Fruit fly (Drosophila melanogaster) whole organism, wandering third instar larva: ENCODE results near the gene mof.

Experiments used
- CG32264 ChIP-seq: fragments of 200-800 bp; sonication (Bioruptor generic); optimal IDR thresholded peaks from 2 replicates; lab custom pipeline; 2016; ENCODE audit warnings: missing biosample characterization, missing genetic modification characterization
- CrebA ChIP-seq: fragments of 200-800 bp; sonication (Bioruptor generic); optimal IDR thresholded peaks from 2 replicates; lab custom pipeline; 2016; ENCODE audit warnings: missing biosample characterization, mild to moderate bottlenecking, missing genetic modification characterization, borderline replicate concordance
- br ChIP-seq: fragments of 200-800 bp; sonication (Bioruptor generic); optimal IDR thresholded peaks from 2 replicates; lab custom pipeline; 2016; ENCODE audit warnings: missing biosample characterization, missing genetic modification characterization
- pan ChIP-seq: fragments of >200 bp; optimal IDR thresholded peaks from 2 replicates; lab custom pipeline; 2017
- psq ChIP-seq: fragments of 200-800 bp; sonication (Bioruptor generic); optimal IDR thresholded peaks from 3 replicates; lab custom pipeline; 2017; ENCODE audit warnings: missing biosample characterization, mild to moderate bottlenecking, missing genetic modification characterization, moderate library complexity
- sage ChIP-seq: fragments of 200-800 bp; sonication (Bioruptor generic); optimal IDR thresholded peaks from 2 replicates; lab custom pipeline; 2016; ENCODE audit warnings: missing biosample characterization, mild to moderate bottlenecking, missing genetic modification characterization

DNA sequence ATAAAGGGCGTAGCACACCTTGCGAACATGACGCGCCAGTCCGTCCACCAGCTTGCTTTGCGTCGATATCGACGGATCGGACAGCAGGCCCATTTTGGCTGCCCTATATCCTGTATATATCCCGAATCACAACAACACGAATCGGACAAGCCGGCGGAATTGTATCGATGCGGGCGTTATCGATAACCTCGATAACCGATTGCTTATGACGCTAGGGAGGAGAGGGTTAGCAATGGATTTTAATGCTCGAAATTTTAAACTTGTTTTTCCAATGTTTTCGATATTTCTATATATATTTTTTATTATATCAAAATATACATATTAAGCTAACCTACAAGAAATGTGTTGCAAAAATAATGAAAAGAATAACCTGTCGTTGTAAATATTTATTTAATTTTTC, 3.5 kb downstream of the mof start, which contains the start of gene GAA1:
- TF ChIP-seq CG32264, result no peak
- TF ChIP-seq pan (lab: Kevin White, UChicago), result no peak
- no peak for TF ChIP-seq sage (GFP tag; lab: Kevin White, UChicago)
- no peak for TF ChIP-seq br (GFP tag; lab: Kevin White, UChicago)
- TF ChIP-seq CrebA (GFP tag; lab: Kevin White, UChicago), result no peak
- no peak for TF ChIP-seq psq
